Fruit fly (Drosophila melanogaster) whole organism, adult: ENCODE results near the gene Lint-O.

Experiments used
- CG11617 ChIP-seq: fragments of 200-800 bp; sonication (Bioruptor generic); optimal IDR thresholded peaks from 2 replicates; lab custom pipeline; 2017; ENCODE audit warnings: mild to moderate bottlenecking, missing biosample characterization, missing genetic modification reagents, missing genetic modification characterization
- CG12768 ChIP-seq: fragments of 200-800 bp; sonication (Bioruptor generic); optimal IDR thresholded peaks from 2 replicates; lab custom pipeline; 2017; ENCODE audit warnings: missing biosample characterization, missing genetic modification characterization, mild to moderate bottlenecking, moderate library complexity, missing genetic modification reagents
- CG14711 ChIP-seq: fragments of 200-800 bp; sonication (Bioruptor generic); optimal IDR thresholded peaks from 2 replicates; lab custom pipeline; 2018; ENCODE audit warnings: missing biosample characterization, mild to moderate bottlenecking, missing genetic modification characterization, moderate library complexity
- CG1620 ChIP-seq: fragments of 200-800 bp; sonication (Bioruptor generic); optimal IDR thresholded peaks from 2 replicates; lab custom pipeline; 2016; ENCODE audit warnings: missing biosample characterization, missing genetic modification characterization
- CG33017 ChIP-seq: fragments of 200-800 bp; sonication (Bioruptor generic); optimal IDR thresholded peaks from 2 replicates; lab custom pipeline; 2018; ENCODE audit warnings: missing biosample characterization, mild to moderate bottlenecking, missing genetic modification characterization, moderate library complexity
- CG5204 ChIP-seq: fragments of 200-800 bp; sonication (Bioruptor generic); optimal IDR thresholded peaks from 2 replicates; lab custom pipeline; 2016; ENCODE audit warnings: missing biosample characterization, missing genetic modification characterization
- CG7045 ChIP-seq: fragments of 200-800 bp; sonication (Bioruptor generic); optimal IDR thresholded peaks from 2 replicates; lab custom pipeline; 2017; ENCODE audit warnings: missing biosample characterization, mild to moderate bottlenecking, missing genetic modification characterization
- CG7101 ChIP-seq: fragments of 200-800 bp; sonication (Bioruptor generic); optimal IDR thresholded peaks from 2 replicates; lab custom pipeline; 2018; ENCODE audit warnings: missing biosample characterization, mild to moderate bottlenecking, missing genetic modification characterization, moderate library complexity
- Clk ChIP-seq: fragments of 200-800 bp; sonication (Bioruptor generic); optimal IDR thresholded peaks from 2 replicates; lab custom pipeline; 2017; ENCODE audit warnings: missing biosample characterization, missing genetic modification characterization
- Crg-1 ChIP-seq: fragments of 200-800 bp; sonication (Bioruptor generic); optimal IDR thresholded peaks from 2 replicates; lab custom pipeline; 2016; ENCODE audit warnings: missing biosample characterization, missing genetic modification characterization
- Hr96 ChIP-seq: fragments of 200-800 bp; sonication (Bioruptor generic); optimal IDR thresholded peaks from 2 replicates; lab custom pipeline; 2016; ENCODE audit warnings: missing biosample characterization, missing genetic modification characterization
- Mnt ChIP-seq: fragments of 200-800 bp; sonication (Bioruptor generic); optimal IDR thresholded peaks from 2 replicates; lab custom pipeline; 2016; ENCODE audit warnings: missing biosample characterization, mild to moderate bottlenecking, missing genetic modification characterization
- bab1 ChIP-seq: fragments of 200-800 bp; sonication (Bioruptor generic); optimal IDR thresholded peaks from 3 replicates; lab custom pipeline; 2019; ENCODE audit warnings: missing biosample characterization, mild to moderate bottlenecking, missing genetic modification characterization, moderate library complexity
- cic ChIP-seq: fragments of 200-800 bp; sonication (Bioruptor generic); optimal IDR thresholded peaks from 2 replicates; lab custom pipeline; 2017; ENCODE audit warnings: missing biosample characterization, mild to moderate bottlenecking, missing genetic modification characterization, moderate library complexity
- cnc ChIP-seq, 2 experiments: fragments of >200 bp; optimal IDR thresholded peaks; 2 replicates each; lab custom pipeline; 2017
- kay ChIP-seq: fragments of 200-800 bp; sonication (Bioruptor generic); peaks from one replicate; lab custom pipeline; 2016; ENCODE audit warnings: missing biosample characterization, missing genetic modification characterization, borderline replicate concordance
- ovo ChIP-seq: fragments of 200-800 bp; sonication (Bioruptor generic); optimal IDR thresholded peaks from 2 replicates; lab custom pipeline; 2016; ENCODE audit warnings: missing biosample characterization, missing genetic modification characterization
- pad ChIP-seq: fragments of 200-800 bp; sonication (Bioruptor generic); optimal IDR thresholded peaks from 3 replicates; lab custom pipeline; 2017; ENCODE audit warnings: missing biosample characterization, missing genetic modification characterization, mild to moderate bottlenecking, moderate library complexity, missing genetic modification reagents
- tj ChIP-seq: fragments of 200-800 bp; sonication (Bioruptor generic); optimal IDR thresholded peaks from 3 replicates; lab custom pipeline; 2017; ENCODE audit warnings: missing biosample characterization, mild to moderate bottlenecking, missing genetic modification characterization, moderate library complexity
- toe ChIP-seq: fragments of 200-800 bp; sonication (Bioruptor generic); optimal IDR thresholded peaks from 2 replicates; lab custom pipeline; 2016; ENCODE audit warnings: missing biosample characterization, missing genetic modification characterization

Gene Lint-O

DNA sequence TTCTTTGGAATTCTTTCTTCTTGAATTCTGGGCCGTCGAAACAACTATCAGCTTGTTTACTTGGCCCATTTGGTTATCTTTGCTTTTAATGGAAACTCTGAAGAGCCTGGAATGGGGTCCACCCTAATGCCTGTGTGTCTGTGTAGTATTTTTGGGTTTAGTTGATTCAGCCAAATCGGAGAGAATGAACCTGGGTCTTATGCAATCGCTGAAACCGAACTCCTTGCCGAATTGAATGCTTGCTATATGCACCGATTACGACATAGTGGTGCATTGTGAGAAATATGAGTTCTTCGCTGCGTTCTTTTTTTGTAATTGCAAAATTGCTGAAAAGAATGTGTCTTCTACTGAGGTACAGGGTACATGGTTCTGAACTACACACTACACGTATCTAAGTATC lies 11.6 kb upstream of the Lint-O start:
- no peak for TF ChIP-seq kay (GFP tag; lab: Kevin White, UChicago)
- TF ChIP-seq tj (GFP tag; lab: Kevin White, UChicago) = peak; percentile 96
- TF ChIP-seq ovo = no peak
- no peak for TF ChIP-seq Mnt (GFP tag; lab: Kevin White, UChicago)
- TF ChIP-seq CG7101 (tag; lab: Kevin White, UChicago) = peak; percentile 29

DNA sequence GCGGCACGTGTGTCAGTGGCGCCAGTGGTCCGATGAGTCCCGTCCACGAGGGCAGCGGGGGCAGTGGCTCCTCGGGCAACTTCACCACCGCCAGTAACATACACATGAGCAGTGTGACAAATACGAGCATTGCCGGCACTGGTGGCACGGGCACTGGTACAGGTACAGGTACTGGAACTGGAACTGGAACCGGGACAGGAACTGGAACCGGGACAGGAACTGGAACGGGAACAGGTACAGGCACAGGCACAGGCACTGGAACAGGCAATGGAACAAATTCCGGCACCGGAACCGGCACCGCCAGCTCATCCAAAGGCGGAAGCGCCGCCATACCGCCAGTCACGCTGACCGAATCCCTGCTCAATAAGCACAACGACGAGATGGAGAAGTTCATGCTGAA lies 8.1 kb upstream of the Lint-O start:
- TF ChIP-seq CG12768 (GFP tag; lab: Kevin White, UChicago) (no peak), CG7045 (GFP tag; lab: Kevin White, UChicago) (no peak), Crg-1 (GFP tag; lab: Kevin White, UChicago) (no peak), Hr96 (GFP tag; lab: Kevin White, UChicago) (no peak), Clk (GFP tag; lab: Kevin White, UChicago) (no peak), tj (GFP tag; lab: Kevin White, UChicago) (no peak), cnc (optimal IDR thresholded peaks at IDR 0.05; lab: Kevin White, UChicago) (no peak), CG33017 (tag; lab: Kevin White, UChicago) (no peak), pad (no peak), bab1 (GFP tag; lab: Kevin White, UChicago) (no peak), ovo (no peak), toe (GFP tag; lab: Kevin White, UChicago) (no peak), CG11617 (GFP tag; lab: Kevin White, UChicago) (no peak), kay (GFP tag; lab: Kevin White, UChicago) (no peak), cic (GFP tag; lab: Kevin White, UChicago) (no peak)

DNA sequence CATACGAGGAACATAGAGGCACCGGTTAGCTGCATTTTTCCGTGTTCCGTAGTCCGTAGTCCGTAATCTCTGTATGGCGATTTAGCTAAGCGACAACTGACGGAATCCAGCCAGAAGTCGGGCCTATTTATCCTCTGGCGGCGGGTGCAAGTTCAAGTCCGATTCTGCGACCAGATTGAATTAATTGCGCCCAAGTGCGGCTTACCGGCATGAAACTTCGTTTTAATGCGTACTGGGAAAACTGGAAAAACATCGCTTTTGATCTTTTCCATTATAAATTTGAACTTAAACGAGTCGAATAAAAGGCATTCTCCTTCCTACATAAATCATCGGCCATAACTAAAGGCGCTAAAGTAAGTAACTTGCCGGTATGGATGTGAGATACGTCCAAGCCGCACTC lies 4.7 kb upstream of the Lint-O start, which contains the start of gene dyw:
Gene dyw, minus strand, starts transcription at position 101 of the 400 bp plus-strand sequence.
- no peak for TF ChIP-seq CG12768 (GFP tag; lab: Kevin White, UChicago)
- TF ChIP-seq pad = no peak
- TF ChIP-seq ovo = no peak
- TF ChIP-seq cnc (optimal IDR thresholded peaks at IDR 0.05; lab: Kevin White, UChicago) = no peak
- no peak for TF ChIP-seq CG14711
- no peak for TF ChIP-seq cic (GFP tag; lab: Kevin White, UChicago)
- TF ChIP-seq Clk (GFP tag; lab: Kevin White, UChicago) = no peak
- TF ChIP-seq CG33017 (tag; lab: Kevin White, UChicago) = no peak
- TF ChIP-seq CG7045 (GFP tag; lab: Kevin White, UChicago) = no peak
- no peak for TF ChIP-seq tj (GFP tag; lab: Kevin White, UChicago)
- no peak for TF ChIP-seq Hr96 (GFP tag; lab: Kevin White, UChicago)

DNA sequence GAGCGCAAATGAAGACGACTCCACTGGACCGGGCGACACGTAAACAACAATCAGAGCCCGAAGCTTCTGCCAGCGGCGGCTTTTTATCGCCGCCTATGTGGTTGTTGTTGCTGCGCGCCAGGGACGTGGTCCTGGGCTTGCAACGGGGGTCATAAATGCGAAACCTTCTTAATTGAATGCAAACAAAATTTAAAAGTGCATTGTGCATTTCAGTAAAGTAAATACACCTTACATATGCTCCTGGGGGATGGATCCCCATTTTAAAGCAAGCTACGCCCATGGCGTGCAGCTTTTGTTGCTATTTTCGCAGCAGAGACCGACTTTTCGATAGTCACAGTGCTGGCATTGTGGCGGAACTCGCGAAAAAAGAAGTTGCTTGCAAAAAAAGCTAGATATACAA lies 5.2 kb downstream of the Lint-O start, which contains the start of gene Ugalt:
Gene Ugalt, minus strand, starts transcription at position 160 of the 400 bp plus-strand sequence.
- TF ChIP-seq CG33017 (tag; lab: Kevin White, UChicago) = peak; percentile 100
- peak; percentile 99 for TF ChIP-seq pad
- TF ChIP-seq CG11617 (GFP tag; lab: Kevin White, UChicago) = peak; percentile 100
- peak; percentile 98 for TF ChIP-seq cic (GFP tag; lab: Kevin White, UChicago)
- TF ChIP-seq Hr96 (GFP tag; lab: Kevin White, UChicago) = peak; percentile 100
- TF ChIP-seq CG5204 (GFP tag; lab: Kevin White, UChicago) = peak; percentile 100
- TF ChIP-seq CG12768 (GFP tag; lab: Kevin White, UChicago) = peak; percentile 100
- peak; percentile 100 for TF ChIP-seq Clk (GFP tag; lab: Kevin White, UChicago)
- peak; percentile 100 for TF ChIP-seq CG1620 (GFP tag; lab: Kevin White, UChicago)
- TF ChIP-seq kay (GFP tag; lab: Kevin White, UChicago) = no peak
- TF ChIP-seq Mnt (GFP tag; lab: Kevin White, UChicago) = peak; percentile 100
- TF ChIP-seq cnc (optimal IDR thresholded peaks at IDR 0.05; lab: Kevin White, UChicago) = no peak
- peak; percentile 100 for TF ChIP-seq CG7045 (GFP tag; lab: Kevin White, UChicago)
- peak; percentile 100 for TF ChIP-seq toe (GFP tag; lab: Kevin White, UChicago)
- peak; percentile 100 for TF ChIP-seq ovo
- TF ChIP-seq Crg-1 (GFP tag; lab: Kevin White, UChicago) = peak; percentile 100
- TF ChIP-seq CG7101 (tag; lab: Kevin White, UChicago) = peak; percentile 100
- peak; percentile 99 for TF ChIP-seq tj (GFP tag; lab: Kevin White, UChicago)
- peak; percentile 100 for TF ChIP-seq bab1 (GFP tag; lab: Kevin White, UChicago)
- TF ChIP-seq CG14711 = peak; percentile 100

DNA sequence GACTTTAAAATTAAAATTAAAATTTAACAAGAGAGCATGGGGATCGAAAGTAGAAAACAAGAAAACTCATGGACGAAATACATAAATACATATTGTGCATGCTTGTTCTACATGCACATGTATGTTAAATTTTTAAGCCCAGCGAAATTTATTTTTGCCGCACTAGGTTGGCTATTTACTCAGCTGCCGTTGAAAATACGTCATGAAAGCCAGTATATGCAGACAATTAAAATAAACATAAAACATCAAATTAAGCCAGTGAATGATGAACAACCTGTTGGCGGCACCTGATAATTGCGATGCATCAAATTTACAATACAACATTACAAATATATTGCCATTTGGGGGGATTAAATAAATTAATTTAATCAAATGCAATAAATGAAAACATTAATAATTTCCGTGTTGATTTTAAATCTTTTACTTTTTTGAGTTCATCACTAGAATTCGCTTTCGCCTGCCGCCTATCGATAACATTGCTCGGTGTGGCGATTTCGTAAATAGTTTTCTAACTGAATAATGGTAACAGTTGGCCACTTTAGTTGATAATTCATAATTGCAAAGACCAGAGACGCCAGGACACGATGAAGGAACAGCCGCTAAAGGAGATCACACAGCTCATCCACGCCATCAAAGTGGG lies 5.8 kb downstream of the Lint-O start, which contains the start of gene eIF2Bbeta:
Gene eIF2Bbeta, plus strand, starts transcription at position 438 of the 640 bp plus-strand sequence.
- TF ChIP-seq bab1 (GFP tag; lab: Kevin White, UChicago) (peak; percentile 6), CG14711 (no peak), CG33017 (tag; lab: Kevin White, UChicago) (no peak)

DNA sequence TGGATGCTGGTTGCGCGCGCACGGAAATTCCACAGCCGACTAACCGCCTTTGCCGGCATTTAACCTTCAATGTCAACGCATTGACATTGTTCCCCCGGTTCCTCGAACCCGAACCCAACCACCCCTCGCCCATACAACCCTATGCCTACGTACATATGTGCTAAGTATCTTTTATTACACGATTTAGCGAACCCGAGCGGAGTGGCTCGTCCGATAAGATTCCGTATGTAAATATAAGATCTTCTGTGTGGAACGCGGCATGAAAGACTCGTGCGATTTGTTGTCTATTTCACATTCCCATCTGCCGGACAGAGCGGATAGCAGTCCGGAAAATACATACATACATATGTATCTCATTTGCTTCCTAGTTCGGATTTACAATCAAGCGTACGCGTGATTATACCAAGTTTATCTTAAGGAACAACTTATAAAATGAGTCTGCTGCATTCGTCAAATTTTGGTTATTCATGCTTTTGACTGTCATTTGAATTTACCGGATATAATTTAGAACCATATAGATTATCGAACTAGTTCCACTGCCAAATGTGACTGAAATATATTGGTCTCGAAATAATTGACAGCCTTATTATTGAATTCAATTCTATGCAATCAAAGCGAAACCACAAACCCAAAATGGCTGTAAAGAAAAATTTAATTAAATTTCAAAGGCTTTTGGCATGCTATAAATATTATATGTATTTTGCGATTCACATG lies 9.0 kb downstream of the Lint-O start, which contains the start of gene CG2680:
Gene CG2680, minus strand, starts transcription at position 51 of the 714 bp plus-strand sequence.
- TF ChIP-seq bab1 (GFP tag; lab: Kevin White, UChicago) = no peak
- TF ChIP-seq tj (GFP tag; lab: Kevin White, UChicago) = no peak
- TF ChIP-seq Hr96 (GFP tag; lab: Kevin White, UChicago) = no peak
- no peak for TF ChIP-seq kay (GFP tag; lab: Kevin White, UChicago)
- no peak for TF ChIP-seq Mnt (GFP tag; lab: Kevin White, UChicago)
- TF ChIP-seq toe (GFP tag; lab: Kevin White, UChicago) = no peak
- TF ChIP-seq CG12768 (GFP tag; lab: Kevin White, UChicago) = no peak
- TF ChIP-seq ovo = no peak
- no peak for TF ChIP-seq CG5204 (GFP tag; lab: Kevin White, UChicago)
- no peak for TF ChIP-seq pad
- no peak for TF ChIP-seq CG7101 (tag; lab: Kevin White, UChicago)
- no peak for TF ChIP-seq CG14711
- no peak for TF ChIP-seq Clk (GFP tag; lab: Kevin White, UChicago)
- TF ChIP-seq cic (GFP tag; lab: Kevin White, UChicago) = no peak
- no peak for TF ChIP-seq CG7045 (GFP tag; lab: Kevin White, UChicago)
- TF ChIP-seq cnc (optimal IDR thresholded peaks at IDR 0.05; lab: Kevin White, UChicago) = no peak
- TF ChIP-seq CG33017 (tag; lab: Kevin White, UChicago) = no peak
- TF ChIP-seq Crg-1 (GFP tag; lab: Kevin White, UChicago) = no peak
